Worm (Caenorhabditis elegans): ENCODE measurements around the gene mrpl-32.

mrpl-32 gene

DNA sequence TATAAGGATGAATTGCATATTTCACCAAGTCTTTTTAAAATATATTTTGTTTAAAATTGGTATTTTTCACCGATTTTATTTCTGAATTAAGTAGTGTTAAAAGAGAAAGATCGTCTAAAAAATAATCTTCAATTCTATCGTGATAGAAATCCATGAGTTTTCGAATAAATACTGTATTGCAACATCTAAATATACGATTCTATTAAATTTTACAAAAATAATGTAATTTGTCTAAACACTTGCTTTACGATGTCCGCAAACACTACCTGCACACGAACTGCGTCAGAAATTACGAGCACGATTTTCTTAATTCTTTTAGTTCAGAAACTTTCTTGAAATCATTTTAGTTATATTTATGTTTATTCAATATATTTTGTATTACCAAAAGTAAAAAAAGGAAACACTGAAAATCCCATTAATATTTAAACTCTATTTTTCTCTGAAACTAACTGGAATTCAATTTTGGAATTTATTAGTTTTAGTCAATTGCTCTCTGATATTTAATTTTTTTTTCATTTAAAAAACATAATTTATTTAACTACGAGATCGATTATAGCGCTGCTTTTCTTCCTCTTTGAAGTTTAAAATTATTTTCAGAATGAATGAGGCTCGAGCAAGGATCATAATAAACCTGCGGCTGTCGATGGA lies at the start of gene mrpl-32 (continued):
- TF ChIP-seq repo-1 (tag; optimal IDR thresholded peaks at IDR 0.05) (peak; percentile 89), F49E8.2 (tag; optimal IDR thresholded peaks at IDR 0.05; ENCODE audit: insufficient read depth) (peak; percentile 51), attf-3 (GFP tag; conservative IDR thresholded peaks at IDR 0.05) (0 out of 2 replicates have a peak, but pooled peaks have one; percentile 33), snpc-1.3 (tag; optimal IDR thresholded peaks at IDR 0.05; ENCODE audit: insufficient read depth) (peak; percentile 51), madf-6 (GFP tag; IDR thresholded peaks at IDR 0.05) (peak; percentile 68)

DNA sequence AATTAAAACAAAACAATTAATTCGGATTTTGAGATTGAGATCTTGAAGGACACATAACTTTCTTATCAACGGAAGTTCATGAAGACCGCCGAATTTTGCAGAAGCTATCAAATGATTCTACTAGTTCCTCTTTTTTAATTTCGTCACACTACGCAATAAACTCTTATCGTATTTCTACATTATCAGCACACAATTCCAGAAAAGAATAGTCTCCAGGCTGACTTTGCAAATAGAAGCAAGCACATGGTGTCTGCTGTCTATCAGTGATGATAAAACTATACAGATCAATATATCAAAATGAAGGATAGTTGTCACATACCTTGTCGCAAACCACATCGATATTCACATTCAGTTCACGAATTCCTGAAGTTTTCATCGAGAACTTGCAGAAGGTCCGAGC lies 49.1 kb upstream of the mrpl-32 start:
- TF ChIP-seq nhr-120 (GFP tag; IDR thresholded peaks at IDR 0.05) (no peak), F22D6.2 (tag; optimal IDR thresholded peaks at IDR 0.05) (no peak), F33H1.4 (GFP tag; IDR thresholded peaks at IDR 0.05) (no peak), mcd-1 (GFP tag; IDR thresholded peaks at IDR 0.05) (no peak), nfya-1 (tag; optimal IDR thresholded peaks at IDR 0.05; ENCODE audit: borderline replicate concordance, insufficient read depth) (no peak), ets-4 (GFP tag; optimal IDR thresholded peaks at IDR 0.05) (peak; percentile 66), ztf-22 (GFP tag; optimal IDR thresholded peaks at IDR 0.05) (no peak), F23B12.7 (tag; optimal IDR thresholded peaks at IDR 0.05; ENCODE audit: insufficient read depth) (no peak), ccch-3 (GFP tag; optimal IDR thresholded peaks at IDR 0.05) (no peak), lsy-27 (tag; optimal IDR thresholded peaks at IDR 0.05; ENCODE audit: borderline replicate concordance, insufficient read depth) (no peak), Y79H2A.3 (GFP tag; conservative IDR thresholded peaks at IDR 0.05) (no peak), ama-1 (optimal IDR thresholded peaks at IDR 0.05) (no peak), ama-1 (GFP tag; optimal IDR thresholded peaks at IDR 0.05) (no peak), cebp-1 (GFP tag; IDR thresholded peaks at IDR 0.05) (0 out of 2 replicates have a peak, but pooled peaks have one; percentile 35), cebp-1 (tag; optimal IDR thresholded peaks at IDR 0.05) (no peak), him-1 (tag; optimal IDR thresholded peaks at IDR 0.05) (no peak), F57A8.1 (GFP tag; optimal IDR thresholded peaks at IDR 0.05) (no peak), F55B11.4 (tag; optimal IDR thresholded peaks at IDR 0.05; ENCODE audit: borderline replicate concordance, insufficient read depth) (no peak), nhr-80 (tag; optimal IDR thresholded peaks at IDR 0.05) (peak; percentile 97), fkh-3 (tag; optimal IDR thresholded peaks at IDR 0.05) (no peak), Y56A3A.18 (GFP tag; IDR thresholded peaks at IDR 0.05) (no peak), F49E8.2 (tag; optimal IDR thresholded peaks at IDR 0.05; ENCODE audit: insufficient read depth) (no peak), D2030.7 (GFP tag; IDR thresholded peaks at IDR 0.05) (no peak), repo-1 (tag; optimal IDR thresholded peaks at IDR 0.05) (no peak), F39B2.1 (GFP tag; IDR thresholded peaks at IDR 0.05) (no peak), tbp1 (GFP tag; optimal IDR thresholded peaks at IDR 0.05) (no peak), lir-1 (GFP tag; conservative IDR thresholded peaks at IDR 0.05) (no peak), madf-3 (GFP tag; IDR thresholded peaks at IDR 0.05) (no peak), nfyb-1 (GFP tag; IDR thresholded peaks at IDR 0.05) (0 out of 2 replicates have a peak, but pooled peaks have one; percentile 42), athp-1 (tag; optimal IDR thresholded peaks at IDR 0.05) (no peak), dox-1 (GFP tag; IDR thresholded peaks at IDR 0.05) (peak; percentile 44; the same call in 1 of the 2 replicates), mel-28 (tag; optimal IDR thresholded peaks at IDR 0.05; ENCODE audit: borderline replicate concordance) (no peak), Y67H2A.10 (GFP tag; conservative IDR thresholded peaks at IDR 0.05) (no peak), madf-8 (GFP tag; conservative IDR thresholded peaks at IDR 0.05) (no peak), snpc-1.1 (tag; optimal IDR thresholded peaks at IDR 0.05; ENCODE audit: insufficient read depth) (no peak), nfya-2 (GFP tag; IDR thresholded peaks at IDR 0.05) (no peak), ztf-28 (GFP tag; IDR thresholded peaks at IDR 0.05) (no peak), rcor-1 (GFP tag; IDR thresholded peaks at IDR 0.05) (no peak), ztf-18 (tag; optimal IDR thresholded peaks at IDR 0.05) (no peak), F52B5.7 (tag; optimal IDR thresholded peaks at IDR 0.05) (no peak), pbrm-1 (GFP tag; IDR thresholded peaks at IDR 0.05) (no peak), bed-1 (GFP tag; IDR thresholded peaks at IDR 0.05) (no peak)
